Fruit fly (Drosophila melanogaster): Measurements from ENCODE around the gene Dph3.

DNA sequence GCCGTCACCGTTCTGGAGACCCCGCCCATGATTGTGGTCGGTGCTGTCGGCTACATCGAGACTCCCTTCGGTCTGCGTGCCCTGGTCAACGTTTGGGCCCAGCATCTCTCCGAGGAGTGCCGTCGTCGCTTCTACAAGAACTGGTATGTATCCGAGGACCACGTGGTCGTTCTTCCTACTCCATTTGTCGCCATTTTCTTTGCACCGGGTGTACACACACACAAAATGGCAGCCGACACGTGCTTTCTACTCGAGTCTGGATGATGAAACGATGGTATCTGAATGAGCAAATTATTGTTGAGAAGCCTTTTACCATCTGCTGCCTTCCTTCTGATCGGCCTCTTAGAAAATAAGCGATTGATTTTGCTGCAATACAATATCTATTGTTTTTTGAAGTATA is 9.1 kb upstream of the Dph3 start:
- TF ChIP-seq Blimp-1 (GFP tag; optimal IDR thresholded peaks at IDR 0.05) (no peak), CG7368 (GFP tag; optimal IDR thresholded peaks at IDR 0.05) (no peak), dac (GFP tag; optimal IDR thresholded peaks at IDR 0.05) (no peak), esn (GFP tag; optimal IDR thresholded peaks at IDR 0.05) (no peak), OdsH (GFP tag; optimal IDR thresholded peaks at IDR 0.05) (no peak), Eip75B (GFP tag; optimal IDR thresholded peaks at IDR 0.05) (no peak), svp (GFP tag) (no peak)

All from whole organism, prepupa.